Worm (Caenorhabditis elegans): ENCODE results near the gene lgc-25.

lgc-25 gene

DNA sequence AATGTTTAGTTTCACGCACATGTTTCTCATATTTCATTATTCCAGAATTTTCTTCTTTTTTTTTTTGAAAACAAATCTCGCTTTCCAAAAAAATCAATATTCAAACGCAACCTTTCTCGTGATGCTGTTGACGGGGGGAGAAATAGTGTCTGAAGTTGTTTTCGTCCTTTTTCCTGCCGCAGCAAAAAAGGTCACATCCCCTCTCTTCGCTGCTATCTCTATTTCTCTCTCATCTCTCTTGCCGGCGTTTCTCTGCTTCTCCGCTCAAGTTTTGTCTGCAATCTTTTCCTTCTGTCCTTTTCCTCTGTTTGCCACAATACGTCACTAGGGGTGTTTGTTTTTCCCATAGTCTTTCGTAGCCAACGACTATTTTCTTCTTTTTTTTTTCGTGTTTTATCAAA, 14.8 kb downstream of the lgc-25 start (continued):
- TF ChIP-seq nhr-76 (tag; optimal IDR thresholded peaks at IDR 0.05) (no peak), lir-3 (tag; optimal IDR thresholded peaks at IDR 0.05) (no peak), nhr-28 (tag; optimal IDR thresholded peaks at IDR 0.05) (peak; percentile 96), ZK337.2 (GFP tag; IDR thresholded peaks at IDR 0.05) (no peak), hmg-1.1 (GFP tag; IDR thresholded peaks at IDR 0.05) (peak; percentile 74), nhr-6 (tag; optimal IDR thresholded peaks at IDR 0.05) (peak; percentile 90), fos-1 (tag; optimal IDR thresholded peaks at IDR 0.05) (no peak), mdl-1 (tag; optimal IDR thresholded peaks at IDR 0.05) (peak; percentile 63 to 89), tag-97 (GFP tag; IDR thresholded peaks at IDR 0.05) (no peak), ceh-32 (tag; optimal IDR thresholded peaks at IDR 0.05; ENCODE audit: poor library complexity) (no peak), lsy-2 (tag; optimal IDR thresholded peaks at IDR 0.05) (peak; percentile 44 to 75), T26A8.4 (GFP tag; IDR thresholded peaks at IDR 0.05) (peak; percentile 50; the same call in 1 of the 2 replicates), nhr-102 (tag; optimal IDR thresholded peaks at IDR 0.05) (peak; percentile 22), mes-2 (tag; optimal IDR thresholded peaks at IDR 0.05; ENCODE audit: poor library complexity, severe bottlenecking) (peak; percentile 66), dmd-8 (GFP tag; IDR thresholded peaks at IDR 0.05) (no peak), lin-29 (GFP tag; IDR thresholded peaks at IDR 0.05) (no peak), egl-43 (GFP tag; IDR thresholded peaks at IDR 0.05) (no peak), dpl-1 (GFP tag; optimal IDR thresholded peaks at IDR 0.05) (peak; percentile 54), madf-9 (GFP tag; conservative IDR thresholded peaks at IDR 0.05) (no peak), zip-2 (tag; optimal IDR thresholded peaks at IDR 0.05) (peak; percentile 17), snpc-1.2 (GFP tag; IDR thresholded peaks at IDR 0.05) (no peak), hif-1 (tag; optimal IDR thresholded peaks at IDR 0.05) (peak in 1 of 2 experiments; percentile 51), php-3 (GFP tag; IDR thresholded peaks at IDR 0.05) (no peak)

DNA sequence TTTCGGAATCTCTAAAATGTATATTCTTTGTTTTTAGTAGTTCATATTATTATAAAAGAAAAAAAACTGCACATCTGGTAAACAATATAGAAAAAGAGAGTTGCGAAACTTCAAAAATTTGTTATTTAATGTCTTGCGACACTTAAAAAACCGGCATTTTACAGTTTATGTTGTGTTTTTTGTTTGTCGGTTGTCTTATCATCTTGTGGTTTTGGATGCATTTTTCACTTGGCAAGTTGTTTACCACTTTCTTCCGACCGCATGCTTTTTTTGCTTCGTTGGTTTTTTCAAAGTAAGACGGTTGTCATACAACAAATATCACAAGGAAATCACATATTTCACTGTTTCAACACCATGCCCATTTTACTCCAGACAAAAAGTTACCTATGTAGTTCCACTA, 15.9 kb downstream of the lgc-25 start:
- TF ChIP-seq nhr-48 (tag; optimal IDR thresholded peaks at IDR 0.05) (no peak), mxl-2 (GFP tag; conservative IDR thresholded peaks at IDR 0.05) (no peak), aha-1 (tag) (no peak), aly-2 (tag; optimal IDR thresholded peaks at IDR 0.05) (no peak), T20F7.1 (GFP tag; optimal IDR thresholded peaks at IDR 0.05) (no peak), jun-1 (tag; optimal IDR thresholded peaks at IDR 0.05) (no peak), nhr-42 (GFP tag; IDR thresholded peaks at IDR 0.05) (no peak), ceh-82 (tag; optimal IDR thresholded peaks at IDR 0.05) (no peak), ZK337.2 (GFP tag; IDR thresholded peaks at IDR 0.05) (no peak), Y105C5A.15 (GFP tag; IDR thresholded peaks at IDR 0.05) (no peak), lim-7 (GFP tag; IDR thresholded peaks at IDR 0.05) (no peak), unc-62 (GFP tag; optimal IDR thresholded peaks at IDR 0.05 in 1 of 2) (peak in 1 of 2 experiments; percentile 65), unc-62 (tag; optimal IDR thresholded peaks at IDR 0.05) (no peak), nhr-77 (tag; optimal IDR thresholded peaks at IDR 0.05) (peak; percentile 43), zip-11 (GFP tag; IDR thresholded peaks at IDR 0.05) (no peak), daf-16 (GFP tag; optimal IDR thresholded peaks at IDR 0.05) (no peak), daf-16 (tag; optimal IDR thresholded peaks at IDR 0.05) (peak; percentile 98), nhr-237 (tag; optimal IDR thresholded peaks at IDR 0.05) (no peak), vab-7 (GFP tag; IDR thresholded peaks at IDR 0.05) (no peak), fkh-10 (GFP tag; optimal IDR thresholded peaks at IDR 0.05) (no peak), saeg-2 (GFP tag; IDR thresholded peaks at IDR 0.05) (no peak), daf-19 (GFP tag; conservative IDR thresholded peaks at IDR 0.05) (no peak), nhr-76 (tag; optimal IDR thresholded peaks at IDR 0.05) (no peak), lsy-2 (tag; optimal IDR thresholded peaks at IDR 0.05) (no peak), zag-1 (tag; optimal IDR thresholded peaks at IDR 0.05) (no peak), ztf-7 (tag; optimal IDR thresholded peaks at IDR 0.05) (no peak), hlh-11 (tag; optimal IDR thresholded peaks at IDR 0.05) (peak; percentile 2), nhr-102 (tag; optimal IDR thresholded peaks at IDR 0.05) (no peak), lin-29 (GFP tag; IDR thresholded peaks at IDR 0.05) (no peak), F44E2.7 (GFP tag; IDR thresholded peaks at IDR 0.05) (no peak), zip-2 (tag; optimal IDR thresholded peaks at IDR 0.05) (no peak), lin-39 (tag; optimal IDR thresholded peaks at IDR 0.05) (no peak), ceh-44 (GFP tag; IDR thresholded peaks at IDR 0.05) (no peak), dve-1 (tag; optimal IDR thresholded peaks at IDR 0.05; ENCODE audit: insufficient read depth) (peak; percentile 74), hmg-1.1 (GFP tag; IDR thresholded peaks at IDR 0.05) (no peak), rbr-2 (tag; optimal IDR thresholded peaks at IDR 0.05) (no peak)
